Worm (Caenorhabditis elegans) whole organism, L4 larva: Measurements from ENCODE around the gene srz-59.

Experiments
- D1046.2 ChIP-seq: fragments of 200-800 bp; sonication (Bioruptor generic); IDR thresholded peaks from 2 replicates; pipeline ENCODE4 v1.3.6; 2022; ENCODE audit warnings: missing genetic modification characterization, missing compliant biosample characterization
- F10B5.3 ChIP-seq: sonication (generic microtip); optimal IDR thresholded peaks from 2 replicates; lab custom pipeline; 2016; ENCODE audit warnings: mild to moderate bottlenecking, missing genetic modification characterization, missing compliant biosample characterization
- F26F4.8 ChIP-seq: fragments of 200-800 bp; sonication (Bioruptor generic); conservative IDR thresholded peaks from 2 replicates; pipeline ENCODE4 v1.3.6; 2022; ENCODE audit warnings: missing genetic modification characterization, missing compliant biosample characterization
- F49E8.2 ChIP-seq: sonication (generic microtip); optimal IDR thresholded peaks from 2 replicates; lab custom pipeline; 2016; ENCODE audit warnings: missing compliant biosample characterization, mild to moderate bottlenecking, missing genetic modification characterization, borderline replicate concordance
- ceh-32 ChIP-seq: sonication (generic microtip); optimal IDR thresholded peaks from 2 replicates; lab custom pipeline; 2016; ENCODE audit warnings: mild to moderate bottlenecking, missing genetic modification characterization, missing compliant biosample characterization; ENCODE audit not compliant: poor library complexity
- ceh-62 ChIP-seq: sonication (generic microtip); optimal IDR thresholded peaks from 2 replicates; lab custom pipeline; 2017; ENCODE audit warnings: missing biosample characterization, missing genetic modification characterization
- ctbp-1 ChIP-seq: fragments of 200-800 bp; sonication (Bioruptor generic); IDR thresholded peaks from 2 replicates; pipeline ENCODE4 v1.3.6; 2022; ENCODE audit warnings: missing genetic modification reagents, missing genetic modification characterization, missing compliant biosample characterization
- daf-12 ChIP-seq: fragments of 150-350 bp; optimal IDR thresholded peaks from 2 replicates; lab custom pipeline; 2014; ENCODE audit warnings: missing biosample characterization, missing genetic modification reagents, missing genetic modification characterization
- daf-8 ChIP-seq: fragments of 200-800 bp; sonication (Bioruptor generic); IDR thresholded peaks from 2 replicates; pipeline ENCODE4 v1.3.6; 2022; ENCODE audit warnings: missing genetic modification characterization, missing compliant biosample characterization
- dmd-8 ChIP-seq: fragments of 200-800 bp; sonication (Bioruptor generic); IDR thresholded peaks from 2 replicates; pipeline ENCODE4 v1.3.6; 2022; ENCODE audit warnings: missing genetic modification characterization, missing compliant biosample characterization
- egl-27 ChIP-seq: sonication (generic microtip); optimal IDR thresholded peaks from 3 replicates; lab custom pipeline; 2017; ENCODE audit warnings: missing biosample characterization, missing genetic modification reagents, missing genetic modification characterization
- fos-1 ChIP-seq: fragments of 150-350 bp; optimal IDR thresholded peaks from 2 replicates; lab custom pipeline; 2014; ENCODE audit warnings: missing biosample characterization, missing genetic modification characterization
- hlh-11 ChIP-seq: fragments of 200-800 bp; sonication (Bioruptor generic); optimal IDR thresholded peaks from 2 replicates; lab custom pipeline; 2018; ENCODE audit warnings: mild to moderate bottlenecking, missing genetic modification characterization, missing compliant biosample characterization
- hmg-1.1 ChIP-seq: fragments of 200-800 bp; sonication (Bioruptor generic); IDR thresholded peaks from 2 replicates; pipeline ENCODE4 v1.3.6; 2022; ENCODE audit warnings: missing genetic modification reagents, missing genetic modification characterization, missing compliant biosample characterization
- jun-1 ChIP-seq: fragments of 150-350 bp; optimal IDR thresholded peaks from 2 replicates; lab custom pipeline; 2014; ENCODE audit warnings: missing biosample characterization, missing genetic modification reagents, missing genetic modification characterization
- lin-1 ChIP-seq: fragments of 200-800 bp; sonication (Bioruptor generic); IDR thresholded peaks from 2 replicates; pipeline ENCODE4 v1.3.6; 2022; ENCODE audit warnings: missing genetic modification reagents, missing genetic modification characterization, missing compliant biosample characterization
- lin-13 ChIP-seq: fragments of 150-350 bp; optimal IDR thresholded peaks from 2 replicates; lab custom pipeline; 2014; ENCODE audit warnings: missing biosample characterization, missing genetic modification reagents, missing genetic modification characterization
- lin-15B ChIP-seq: fragments of 150-350 bp; sonication (generic microtip); optimal IDR thresholded peaks from 3 replicates; lab custom pipeline; 2014; ENCODE audit warnings: missing biosample characterization, missing genetic modification characterization
- lin-38 ChIP-seq: fragments of 200-800 bp; sonication (Bioruptor generic); IDR thresholded peaks from 2 replicates; pipeline ENCODE4 v1.3.6; 2022; ENCODE audit warnings: missing genetic modification reagents, missing genetic modification characterization, missing compliant biosample characterization
- lin-39 ChIP-seq: fragments of 150-350 bp; optimal IDR thresholded peaks from 2 replicates; lab custom pipeline; 2014; ENCODE audit warnings: missing biosample characterization, missing genetic modification reagents, missing genetic modification characterization
- lir-3 ChIP-seq: sonication (generic microtip); optimal IDR thresholded peaks from 2 replicates; lab custom pipeline; 2016; ENCODE audit warnings: mild to moderate bottlenecking, missing genetic modification characterization, missing compliant biosample characterization
- lsy-2 ChIP-seq, 2 experiments: fragments of 150-350 bp in 1 of 2; sonication (generic microtip) in 1 of 2; optimal IDR thresholded peaks; 2 replicates each; lab custom pipeline; 2014 to 2017; ENCODE audit warnings: missing biosample characterization in 2 of 2, missing genetic modification characterization in 2 of 2
- mdl-1 ChIP-seq, 2 experiments: fragments of 150-350 bp in 1 of 2; sonication (generic microtip) in 1 of 2; optimal IDR thresholded peaks; 2 replicates each; lab custom pipeline; 2014 to 2017; ENCODE audit warnings: missing biosample characterization in 2 of 2, missing genetic modification characterization in 2 of 2
- mep-1 ChIP-seq: fragments of 150-350 bp; sonication (generic microtip); optimal IDR thresholded peaks from 3 replicates; lab custom pipeline; 2014; ENCODE audit warnings: missing biosample characterization, missing genetic modification characterization
- mxl-2 ChIP-seq: fragments of 200-800 bp; sonication (Bioruptor generic); conservative IDR thresholded peaks from 2 replicates; pipeline ENCODE4 v1.3.6; 2022; ENCODE audit warnings: missing genetic modification reagents, missing genetic modification characterization, missing compliant biosample characterization
- nhr-41 ChIP-seq: fragments of 200-800 bp; sonication (Bioruptor generic); IDR thresholded peaks from 2 replicates; pipeline ENCODE4 v1.3.6; 2022; ENCODE audit warnings: missing genetic modification reagents, missing genetic modification characterization, missing compliant biosample characterization
- nhr-42 ChIP-seq: fragments of 200-800 bp; sonication (Bioruptor generic); IDR thresholded peaks from 2 replicates; pipeline ENCODE4 v1.3.6; 2022; ENCODE audit warnings: missing genetic modification characterization, missing compliant biosample characterization
- nhr-6 ChIP-seq: fragments of 150-350 bp; optimal IDR thresholded peaks from 2 replicates; lab custom pipeline; 2014; ENCODE audit warnings: missing biosample characterization, missing genetic modification characterization
- php-3 ChIP-seq: fragments of 200-800 bp; sonication (Bioruptor generic); IDR thresholded peaks from 2 replicates; pipeline ENCODE4 v1.3.6; 2022; ENCODE audit warnings: missing genetic modification reagents, missing genetic modification characterization, missing compliant biosample characterization
- set-16 ChIP-seq: fragments of 200-800 bp; sonication (Bioruptor generic); IDR thresholded peaks from 2 replicates; pipeline ENCODE4 v1.3.6; 2022; ENCODE audit warnings: missing genetic modification reagents, missing genetic modification characterization, missing compliant biosample characterization
- snpc-1.2 ChIP-seq: fragments of 200-800 bp; sonication (Bioruptor generic); IDR thresholded peaks from 2 replicates; pipeline ENCODE4 v1.3.6; 2022; ENCODE audit warnings: missing genetic modification reagents, missing genetic modification characterization, missing compliant biosample characterization
- spr-3 ChIP-seq: fragments of 200-800 bp; sonication (Bioruptor generic); optimal IDR thresholded peaks from 2 replicates; lab custom pipeline; 2018; ENCODE audit warnings: mild to moderate bottlenecking, missing genetic modification characterization, missing compliant biosample characterization
- unc-62 ChIP-seq, 3 experiments: fragments of 150-350 bp in 1 of 3; sonication (generic microtip); optimal IDR thresholded peaks in 2 of 3; peaks in 1 of 3; 1 replicate in 1 of 3; 2 replicates in 2 of 3; lab custom pipeline; 2014 to 2017; ENCODE audit warnings: missing biosample characterization in 3 of 3, missing genetic modification characterization in 3 of 3, missing genetic modification reagents in 3 of 3, missing genotype in 1 of 3
- vab-7 ChIP-seq: fragments of 200-800 bp; sonication (Bioruptor generic); IDR thresholded peaks from 2 replicates; pipeline ENCODE4 v1.3.6; 2022; ENCODE audit warnings: missing genetic modification reagents, missing genetic modification characterization, missing compliant biosample characterization
- zip-11 ChIP-seq: fragments of 200-800 bp; sonication (Bioruptor generic); IDR thresholded peaks from 2 replicates; pipeline ENCODE4 v1.3.6; 2022; ENCODE audit warnings: missing genetic modification characterization, missing compliant biosample characterization
- zip-2 ChIP-seq: fragments of 150-350 bp; optimal IDR thresholded peaks from 2 replicates; lab custom pipeline; 2014; ENCODE audit warnings: missing biosample characterization, missing genetic modification characterization

Gene srz-59

ce11 chrIV:14114357-14114756, 17.5 kb upstream of the srz-59 start:
- TF ChIP-seq snpc-1.2 (GFP tag; lab: Robert Waterston, UW): peak; percentile 79; the same call in 1 of the 2 replicates
- no peak for TF ChIP-seq daf-8 (GFP tag; lab: Robert Waterston, UW)

- TF ChIP-seq set-16 (GFP tag; lab: Robert Waterston, UW) (no peak), snpc-1.2 (GFP tag; lab: Robert Waterston, UW) (peak; percentile 62; the same call in 1 of the 2 replicates)
Observed at ce11 chrIV:14115045-14115444, 16.8 kb upstream of the srz-59 start.

- TF ChIP-seq lsy-2 (tag; optimal IDR thresholded peaks at IDR 0.05; lab: Kevin White, UChicago) (peak in 1 of 2 experiments; percentile 57), F10B5.3 (tag; lab: Kevin White, UChicago) (no peak), mdl-1 (tag; optimal IDR thresholded peaks at IDR 0.05; lab: Kevin White, UChicago) (no peak), hmg-1.1 (GFP tag; lab: Robert Waterston, UW) (no peak), nhr-6 (no peak), lin-15B (tag; lab: Kevin White, UChicago) (no peak), F26F4.8 (GFP tag; lab: Robert Waterston, UW) (no peak), lin-38 (GFP tag; lab: Robert Waterston, UW) (peak; percentile 27; the same call in 1 of the 2 replicates), mxl-2 (no peak), snpc-1.2 (GFP tag; lab: Robert Waterston, UW) (peak; percentile 96), unc-62 (GFP tag; optimal IDR thresholded peaks at IDR 0.05 in 1 of 2; lab: Kevin White, UChicago) (no peak), unc-62 (tag; optimal IDR thresholded peaks at IDR 0.05; lab: Kevin White, UChicago) (no peak), nhr-42 (GFP tag; lab: Robert Waterston, UW) (no peak), jun-1 (no peak), lin-39 (tag; lab: Kevin White, UChicago) (no peak), daf-12 (tag; lab: Kevin White, UChicago) (no peak), dmd-8 (GFP tag; lab: Robert Waterston, UW) (no peak), F49E8.2 (tag; lab: Kevin White, UChicago) (peak; percentile 51), lin-1 (GFP tag; lab: Robert Waterston, UW) (no peak)
Observed at ce11 chrIV:14115556-14115955, 16.3 kb upstream of the srz-59 start.

- TF ChIP-seq hmg-1.1 (GFP tag; lab: Robert Waterston, UW) (no peak), nhr-41 (GFP tag; lab: Robert Waterston, UW) (no peak), daf-12 (tag; lab: Kevin White, UChicago) (no peak), hlh-11 (tag; lab: Kevin White, UChicago) (no peak), spr-3 (no peak), zip-11 (no peak), mep-1 (tag; lab: Kevin White, UChicago) (no peak), fos-1 (tag; lab: Kevin White, UChicago) (no peak), D1046.2 (GFP tag; lab: Robert Waterston, UW) (no peak), set-16 (GFP tag; lab: Robert Waterston, UW) (no peak), egl-27 (no peak), zip-2 (no peak), ceh-32 (tag; lab: Kevin White, UChicago) (no peak), vab-7 (GFP tag; lab: Robert Waterston, UW) (no peak), ceh-62 (tag; lab: Kevin White, UChicago) (no peak), lir-3 (tag; lab: Kevin White, UChicago) (no peak)
Observed at ce11 chrIV:14119327-14119726, 12.5 kb upstream of the srz-59 start.

- no peak for TF ChIP-seq fos-1 (tag; lab: Kevin White, UChicago)
- no peak for TF ChIP-seq lin-38 (GFP tag; lab: Robert Waterston, UW)
- no peak for TF ChIP-seq ctbp-1
- no peak for TF ChIP-seq php-3 (GFP tag; lab: Robert Waterston, UW)
- TF ChIP-seq lin-13 (GFP tag; lab: Kevin White, UChicago): no peak
Observed at ce11 chrIV:14123956-14124355, 7.9 kb upstream of the srz-59 start, which contains the start of gene nkcc-1. Gene nkcc-1 (minus strand): TSS chrIV:14124056.
